Fruit fly (Drosophila melanogaster): Measurements from ENCODE around the gene CG6138.

DNA sequence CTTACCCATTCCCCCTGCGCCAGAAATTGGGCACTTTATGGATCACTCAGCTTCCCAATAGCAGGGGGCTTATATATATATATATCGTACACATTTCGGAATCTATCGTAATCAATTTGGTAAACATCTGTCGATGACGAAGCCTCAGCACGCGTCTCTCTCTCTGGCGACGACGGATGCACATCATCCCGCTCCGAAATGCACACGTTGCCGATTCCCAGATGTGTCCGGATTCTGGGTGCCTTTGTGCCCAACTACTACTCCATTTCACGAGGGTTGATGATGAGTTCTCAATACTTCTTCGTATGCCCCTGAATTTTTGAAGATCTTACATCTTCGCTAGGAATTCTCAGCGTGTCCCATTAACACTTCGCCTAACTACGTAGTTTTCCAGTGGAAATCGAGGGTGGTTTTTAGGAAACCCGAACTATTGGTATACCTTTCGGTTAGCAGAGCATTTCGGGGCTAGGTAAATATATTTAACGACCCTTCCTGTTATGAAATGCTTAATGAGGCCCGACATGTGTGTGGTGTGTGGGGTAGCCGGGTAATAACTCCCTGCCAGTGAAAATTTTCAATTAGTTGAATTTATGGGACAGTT lies 41.7 kb downstream of the CG6138 start:
- TF ChIP-seq CG17806 (tag; optimal IDR thresholded peaks at IDR 0.05): no peak
- no peak for TF ChIP-seq Snoo (tag; optimal IDR thresholded peaks at IDR 0.05)

Data from whole organism, pupa.